Worm (Caenorhabditis elegans): ENCODE data around the gene srsx-7.

The srsx-7 gene

ce11 chrV:7904389-7904788 lies 21.2 kb upstream of the srsx-7 start:
- TF ChIP-seq gmeb-2 (tag; optimal IDR thresholded peaks at IDR 0.05), result no peak
- no peak for TF ChIP-seq ets-4 (tag; optimal IDR thresholded peaks at IDR 0.05)
- TF ChIP-seq ceh-31 (tag; optimal IDR thresholded peaks at IDR 0.05), result no peak
- TF ChIP-seq che-1 (tag; optimal IDR thresholded peaks at IDR 0.05), result no peak
- TF ChIP-seq nfya-1 (tag; optimal IDR thresholded peaks at IDR 0.05), result no peak
- no peak for TF ChIP-seq ceh-18 (tag; optimal IDR thresholded peaks at IDR 0.05)
- TF ChIP-seq unc-3 (GFP tag; conservative IDR thresholded peaks at IDR 0.05), result no peak
- TF ChIP-seq unc-3 (tag; optimal IDR thresholded peaks at IDR 0.05), result no peak
- no peak for TF ChIP-seq sox-4 (tag; optimal IDR thresholded peaks at IDR 0.05)

ce11 chrV:7908431-7908830 lies 17.2 kb upstream of the srsx-7 start:
- TF ChIP-seq nfya-1 (tag; optimal IDR thresholded peaks at IDR 0.05) (no peak), ceh-31 (tag; optimal IDR thresholded peaks at IDR 0.05) (no peak), ref-2 (tag; optimal IDR thresholded peaks at IDR 0.05) (no peak), K09A11.1 (tag; optimal IDR thresholded peaks at IDR 0.05; ENCODE audit: insufficient read depth) (no peak), gmeb-2 (tag; optimal IDR thresholded peaks at IDR 0.05) (no peak), syd-9 (tag; optimal IDR thresholded peaks at IDR 0.05) (no peak), pax-1 (tag; optimal IDR thresholded peaks at IDR 0.05) (no peak), fkh-6 (tag; optimal IDR thresholded peaks at IDR 0.05) (no peak), ceh-30 (tag; optimal IDR thresholded peaks at IDR 0.05) (no peak), sox-4 (tag; optimal IDR thresholded peaks at IDR 0.05) (no peak), madf-2 (tag; optimal IDR thresholded peaks at IDR 0.05) (no peak), ceh-34 (tag; optimal IDR thresholded peaks at IDR 0.05) (no peak), pha-4 (tag; optimal IDR thresholded peaks at IDR 0.05) (no peak), hlh-30 (tag; optimal IDR thresholded peaks at IDR 0.05; ENCODE audit: insufficient read depth) (no peak), eyg-1 (tag; optimal IDR thresholded peaks at IDR 0.05) (no peak), unc-42 (tag; optimal IDR thresholded peaks at IDR 0.05) (no peak), unc-3 (GFP tag; conservative IDR thresholded peaks at IDR 0.05) (no peak), unc-3 (tag; optimal IDR thresholded peaks at IDR 0.05) (no peak)

ce11 chrV:7926784-7927183 lies 1.2 kb downstream of the srsx-7 start, which contains the start of gene srsx-6:
Gene srsx-6 (plus strand): TSS chrV:7927084.
- TF ChIP-seq fax-1 (tag; optimal IDR thresholded peaks at IDR 0.05) (no peak), pqm-1 (tag; optimal IDR thresholded peaks at IDR 0.05) (no peak), unc-3 (GFP tag; conservative IDR thresholded peaks at IDR 0.05) (no peak), unc-3 (tag; optimal IDR thresholded peaks at IDR 0.05) (no peak), ceh-9 (tag; optimal IDR thresholded peaks at IDR 0.05) (no peak), ets-4 (tag; optimal IDR thresholded peaks at IDR 0.05) (no peak), Y22D7AL.16 (tag; optimal IDR thresholded peaks at IDR 0.05) (no peak), unc-86 (tag; optimal IDR thresholded peaks at IDR 0.05) (no peak), F13H6.1 (tag; optimal IDR thresholded peaks at IDR 0.05) (no peak), ceh-48 (tag; optimal IDR thresholded peaks at IDR 0.05) (no peak), madf-2 (tag; optimal IDR thresholded peaks at IDR 0.05) (no peak), hlh-30 (tag; optimal IDR thresholded peaks at IDR 0.05; ENCODE audit: insufficient read depth) (no peak), ceh-45 (GFP tag; IDR thresholded peaks at IDR 0.05) (no peak), ama-1 (optimal IDR thresholded peaks at IDR 0.05) (no peak)

- TF ChIP-seq sdc-2 (tag; optimal IDR thresholded peaks at IDR 0.05) (no peak), fax-1 (tag; optimal IDR thresholded peaks at IDR 0.05) (no peak), rnt-1 (tag; optimal IDR thresholded peaks at IDR 0.05) (no peak), ceh-22 (tag; optimal IDR thresholded peaks at IDR 0.05) (no peak), eyg-1 (tag; optimal IDR thresholded peaks at IDR 0.05) (no peak), ttx-3 (tag; optimal IDR thresholded peaks at IDR 0.05) (no peak), ceh-2 (tag; optimal IDR thresholded peaks at IDR 0.05) (no peak), ama-1 (optimal IDR thresholded peaks at IDR 0.05) (no peak), unc-3 (GFP tag; conservative IDR thresholded peaks at IDR 0.05) (no peak), unc-3 (tag; optimal IDR thresholded peaks at IDR 0.05) (no peak), nhr-11 (tag; optimal IDR thresholded peaks at IDR 0.05) (no peak), pha-4 (tag; optimal IDR thresholded peaks at IDR 0.05) (no peak), ceh-14 (tag; optimal IDR thresholded peaks at IDR 0.05) (no peak), sox-4 (tag; optimal IDR thresholded peaks at IDR 0.05) (no peak), ets-4 (tag; optimal IDR thresholded peaks at IDR 0.05) (no peak)
Observed at ce11 chrV:7928660-7929059, 3.1 kb downstream of the srsx-7 start, which contains the start of gene srsx-5. Gene srsx-5 (plus strand): TSS chrV:7928960.
